Fruit fly (Drosophila melanogaster) whole organism, embryonic: Measurements from ENCODE around the gene CG43675.

Experiments
- CG10209 ChIP-seq: fragments of 200-800 bp; sonication (Bioruptor generic); optimal IDR thresholded peaks from 3 replicates; lab custom pipeline; 2017; ENCODE audit warnings: missing biosample characterization, mild to moderate bottlenecking, missing genetic modification characterization, missing genetic modification reagents
- CG12942 ChIP-seq: fragments of 200-800 bp; sonication (Bioruptor generic); optimal IDR thresholded peaks from 3 replicates; lab custom pipeline; 2016; ENCODE audit warnings: missing biosample characterization, missing genetic modification characterization
- CG14860 ChIP-seq: fragments of 200-800 bp; sonication (Bioruptor generic); IDR thresholded peaks from 3 replicates; pipeline ENCODE4 v1.3.6; 2022; ENCODE audit warnings: missing biosample characterization, missing genetic modification characterization; ENCODE audit not compliant: partially characterized antibody
- CG16779 ChIP-seq: fragments of 200-800 bp; sonication (Bioruptor generic); IDR thresholded peaks from 2 replicates; pipeline ENCODE4 v1.3.6; 2022; ENCODE audit warnings: missing biosample characterization, missing genetic modification characterization
- CG17186 ChIP-seq: fragments of 200-800 bp; sonication (Bioruptor generic); optimal IDR thresholded peaks from 3 replicates; lab custom pipeline; 2017; ENCODE audit warnings: missing biosample characterization, missing genetic modification reagents, missing genetic modification characterization
- CG17385 ChIP-seq: fragments of 200-800 bp; sonication (Bioruptor generic); optimal IDR thresholded peaks from 3 replicates; lab custom pipeline; 2018; ENCODE audit warnings: missing biosample characterization, mild to moderate bottlenecking, missing genetic modification characterization
- CG18599 ChIP-seq: fragments of 200-800 bp; sonication (Bioruptor generic); optimal IDR thresholded peaks from 3 replicates; lab custom pipeline; 2017; ENCODE audit warnings: missing biosample characterization, missing genetic modification characterization, mild to moderate bottlenecking, moderate library complexity, missing genetic modification reagents
- CG30403 ChIP-seq: fragments of 200-800 bp; sonication (Bioruptor generic); optimal IDR thresholded peaks from 3 replicates; lab custom pipeline; 2016; ENCODE audit warnings: missing biosample characterization, missing genetic modification characterization
- CG3281 ChIP-seq: fragments of 200-800 bp; sonication (Bioruptor generic); optimal IDR thresholded peaks from 3 replicates; lab custom pipeline; 2017; ENCODE audit warnings: missing biosample characterization, mild to moderate bottlenecking, missing genetic modification characterization
- CG4282 ChIP-seq: fragments of 200-800 bp; sonication (Bioruptor generic); optimal IDR thresholded peaks from 2 replicates; lab custom pipeline; 2016; ENCODE audit warnings: missing biosample characterization, missing genetic modification characterization
- CG43689 ChIP-seq: fragments of 200-800 bp; sonication (Bioruptor generic); IDR thresholded peaks from 2 replicates; pipeline ENCODE4 v1.3.6; 2022; ENCODE audit warnings: missing biosample characterization, missing genetic modification characterization
- CG5245 ChIP-seq: fragments of 200-800 bp; sonication (Bioruptor generic); optimal IDR thresholded peaks from 3 replicates; lab custom pipeline; 2016; ENCODE audit warnings: missing biosample characterization, missing genetic modification characterization
- CG5953 ChIP-seq: fragments of 200-800 bp; sonication (Bioruptor generic); IDR thresholded peaks from 2 replicates; pipeline ENCODE4 v1.3.6; 2022; ENCODE audit warnings: missing biosample characterization, missing genetic modification characterization
- CG7745 ChIP-seq: fragments of 200-800 bp; sonication (Bioruptor generic); optimal IDR thresholded peaks from 2 replicates; lab custom pipeline; 2018; ENCODE audit warnings: missing biosample characterization, mild to moderate bottlenecking, missing genetic modification characterization, moderate library complexity
- CG9609 ChIP-seq: fragments of 200-800 bp; sonication (Bioruptor generic); optimal IDR thresholded peaks from 3 replicates; lab custom pipeline; 2016; ENCODE audit warnings: missing biosample characterization, missing genetic modification characterization
- CHES-1-like ChIP-seq: fragments of 200-800 bp; sonication (Bioruptor generic); optimal IDR thresholded peaks from 2 replicates; lab custom pipeline; 2016; ENCODE audit warnings: missing biosample characterization, missing genetic modification characterization
- CoRest ChIP-seq: fragments of 200-800 bp; sonication (Bioruptor generic); optimal IDR thresholded peaks from 3 replicates; lab custom pipeline; 2018; ENCODE audit warnings: missing biosample characterization, mild to moderate bottlenecking, missing genetic modification characterization, moderate library complexity
- Dip3 ChIP-seq: fragments of 200-800 bp; sonication (Bioruptor generic); optimal IDR thresholded peaks from 3 replicates; lab custom pipeline; 2016; ENCODE audit warnings: missing biosample characterization, missing genetic modification characterization
- E2f1 ChIP-seq: fragments of 200-800 bp; sonication (Bioruptor generic); IDR thresholded peaks from 2 replicates; pipeline ENCODE4 v1.3.6; 2022; ENCODE audit warnings: missing biosample characterization, missing genetic modification characterization
- Eip74EF ChIP-seq, 2 experiments: fragments of 200-800 bp in 1 of 2; fragments of >200 bp in 1 of 2; sonication (Bioruptor generic) in 1 of 2; optimal IDR thresholded peaks; 2 replicates each; lab custom pipeline; 2017 to 2019; ENCODE audit warnings: missing biosample characterization in 2 of 2, missing genetic modification characterization in 2 of 2, mild to moderate bottlenecking in 1 of 2, moderate library complexity in 1 of 2
- Ets65A ChIP-seq: fragments of 200-800 bp; sonication (Bioruptor generic); peaks from one replicate; lab custom pipeline; 2016; ENCODE audit warnings: missing biosample characterization, missing genetic modification characterization
- GATAe ChIP-seq: fragments of 200-800 bp; sonication (Bioruptor generic); conservative IDR thresholded peaks from 2 replicates; pipeline ENCODE4 v1.3.6; 2022; ENCODE audit warnings: missing biosample characterization, missing genetic modification characterization
- HHEX ChIP-seq: fragments of 200-800 bp; sonication (Bioruptor generic); optimal IDR thresholded peaks from 3 replicates; lab custom pipeline; 2017; ENCODE audit warnings: missing biosample characterization, mild to moderate bottlenecking, missing genetic modification characterization, missing genetic modification reagents
- Lhr ChIP-seq: fragments of 200-800 bp; sonication (Bioruptor generic); optimal IDR thresholded peaks from 3 replicates; lab custom pipeline; 2017; ENCODE audit warnings: mild to moderate bottlenecking, missing biosample characterization, missing genetic modification reagents, missing genetic modification characterization
- Mes4 ChIP-seq: fragments of 200-800 bp; sonication (Bioruptor generic); optimal IDR thresholded peaks from 2 replicates; lab custom pipeline; 2016; ENCODE audit warnings: missing biosample characterization, missing genetic modification characterization
- Neu2 ChIP-seq: fragments of 200-800 bp; sonication (Bioruptor generic); optimal IDR thresholded peaks from 3 replicates; lab custom pipeline; 2016; ENCODE audit warnings: missing biosample characterization, missing genetic modification characterization, borderline replicate concordance
- Spps ChIP-seq: fragments of 200-800 bp; sonication (Bioruptor generic); optimal IDR thresholded peaks from 2 replicates; lab custom pipeline; 2018; ENCODE audit warnings: missing biosample characterization, mild to moderate bottlenecking, missing genetic modification characterization
- Trl ChIP-seq, 3 experiments: fragments of >200 bp in 2 of 3; fragments of 200-800 bp in 1 of 3; sonication (Bioruptor generic) in 1 of 3; optimal IDR thresholded peaks; 2 replicates in 1 of 3; 3 replicates in 2 of 3; lab custom pipeline; 2016 to 2017; ENCODE audit warnings: missing biosample characterization in 1 of 3, missing genetic modification characterization in 1 of 3
- al ChIP-seq: fragments of 200-800 bp; sonication (Bioruptor generic); IDR thresholded peaks from 2 replicates; pipeline ENCODE4 v1.3.6; 2022; ENCODE audit warnings: missing biosample characterization, missing genetic modification characterization
- ara ChIP-seq: fragments of 200-800 bp; sonication (Bioruptor generic); IDR thresholded peaks from 2 replicates; pipeline ENCODE4 v1.3.6; 2022; ENCODE audit warnings: missing biosample characterization, missing genetic modification characterization
- ato ChIP-seq: fragments of 200-800 bp; sonication (Bioruptor generic); IDR thresholded peaks from 2 replicates; pipeline ENCODE4 v1.3.6; 2022; ENCODE audit warnings: missing biosample characterization, missing genetic modification characterization; ENCODE audit not compliant: partially characterized antibody
- br ChIP-seq: fragments of >200 bp; optimal IDR thresholded peaks from 2 replicates; lab custom pipeline; 2017
- btn ChIP-seq: fragments of 200-800 bp; sonication (Bioruptor generic); optimal IDR thresholded peaks from 2 replicates; lab custom pipeline; 2016; ENCODE audit warnings: missing biosample characterization, missing genetic modification characterization
- cad ChIP-seq: fragments of >200 bp; optimal IDR thresholded peaks from 2 replicates; lab custom pipeline; 2017; ENCODE audit warnings: missing biosample characterization, missing genetic modification characterization
- dmrt11E ChIP-seq: fragments of 200-800 bp; sonication (Bioruptor generic); optimal IDR thresholded peaks from 3 replicates; lab custom pipeline; 2018; ENCODE audit warnings: missing biosample characterization, mild to moderate bottlenecking, missing genetic modification characterization, moderate library complexity
- dmrt99B ChIP-seq: fragments of 200-800 bp; sonication (Bioruptor generic); optimal IDR thresholded peaks from 2 replicates; lab custom pipeline; 2018; ENCODE audit warnings: missing biosample characterization, mild to moderate bottlenecking, missing genetic modification characterization, moderate library complexity
- exex ChIP-seq: fragments of 200-800 bp; sonication (Bioruptor generic); optimal IDR thresholded peaks from 4 replicates; lab custom pipeline; 2018; ENCODE audit warnings: missing biosample characterization, mild to moderate bottlenecking, missing genetic modification characterization, moderate library complexity
- fru ChIP-seq: fragments of >200 bp; optimal IDR thresholded peaks from 2 replicates; lab custom pipeline; 2017
- her ChIP-seq: fragments of 200-800 bp; sonication (Bioruptor generic); optimal IDR thresholded peaks from 2 replicates; lab custom pipeline; 2016; ENCODE audit warnings: missing biosample characterization, missing genetic modification characterization
- ind ChIP-seq: fragments of 200-800 bp; sonication (Bioruptor generic); optimal IDR thresholded peaks from 3 replicates; lab custom pipeline; 2016; ENCODE audit warnings: missing biosample characterization, missing genetic modification characterization
- knrl ChIP-seq: fragments of 200-800 bp; sonication (Bioruptor generic); IDR thresholded peaks from 3 replicates; pipeline ENCODE4 v1.3.6; 2022; ENCODE audit warnings: missing biosample characterization, missing genetic modification characterization; ENCODE audit not compliant: partially characterized antibody
- peb ChIP-seq: fragments of 200-800 bp; sonication (Bioruptor generic); IDR thresholded peaks from 2 replicates; pipeline ENCODE4 v1.3.6; 2022; ENCODE audit warnings: missing biosample characterization, missing genetic modification characterization
- phol ChIP-seq: fragments of 200-800 bp; sonication (Bioruptor generic); optimal IDR thresholded peaks from 3 replicates; lab custom pipeline; 2018; ENCODE audit warnings: missing biosample characterization, mild to moderate bottlenecking, missing genetic modification characterization, moderate library complexity
- sens-2 ChIP-seq: fragments of 200-800 bp; sonication (Bioruptor generic); IDR thresholded peaks from 2 replicates; pipeline ENCODE4 v1.3.6; 2022; ENCODE audit warnings: missing biosample characterization, missing genetic modification characterization
- sima ChIP-seq: fragments of 200-800 bp; sonication (Bioruptor generic); optimal IDR thresholded peaks from 2 replicates; lab custom pipeline; 2016; ENCODE audit warnings: missing biosample characterization, missing genetic modification characterization
- stc ChIP-seq: fragments of 200-800 bp; sonication (Bioruptor generic); IDR thresholded peaks from 2 replicates; pipeline ENCODE4 v1.3.6; 2022; ENCODE audit warnings: missing biosample characterization, missing genetic modification characterization
- unc-4 ChIP-seq: fragments of 200-800 bp; sonication (Bioruptor generic); IDR thresholded peaks from 2 replicates; pipeline ENCODE4 v1.3.6; 2022; ENCODE audit warnings: missing biosample characterization, missing genetic modification characterization; ENCODE audit not compliant: partially characterized antibody
- unpg ChIP-seq: fragments of 200-800 bp; sonication (Bioruptor generic); optimal IDR thresholded peaks from 3 replicates; lab custom pipeline; 2018; ENCODE audit warnings: missing biosample characterization, mild to moderate bottlenecking, missing genetic modification characterization, moderate library complexity
- wek ChIP-seq: fragments of 200-800 bp; sonication (Bioruptor generic); optimal IDR thresholded peaks from 3 replicates; lab custom pipeline; 2018; ENCODE audit warnings: missing biosample characterization, mild to moderate bottlenecking, missing genetic modification characterization, moderate library complexity
- zen2 ChIP-seq: fragments of 200-800 bp; sonication (Bioruptor generic); IDR thresholded peaks from 3 replicates; pipeline ENCODE4 v1.3.6; 2022; ENCODE audit warnings: missing biosample characterization, missing genetic modification characterization; ENCODE audit not compliant: partially characterized antibody
- zf30C ChIP-seq: fragments of 200-800 bp; sonication (Bioruptor generic); optimal IDR thresholded peaks from 3 replicates; lab custom pipeline; 2018; ENCODE audit warnings: missing biosample characterization, mild to moderate bottlenecking, missing genetic modification characterization

CG43675 gene

dm6 chr3R:9328812-9329211 lies 26.5 kb upstream of the CG43675 start (continued):
- TF ChIP-seq Ets65A (GFP tag; lab: Kevin White, UChicago) (peak; percentile 53), E2f1 (GFP tag; lab: Robert Waterston, UW) (peak; percentile 67), HHEX (GFP tag; lab: Kevin White, UChicago) (no peak), CG3281 (GFP tag; lab: Kevin White, UChicago) (no peak), peb (GFP tag; lab: Robert Waterston, UW) (no peak), her (no peak), sima (GFP tag; lab: Kevin White, UChicago) (no peak), GATAe (peak; percentile 38), sens-2 (GFP tag; lab: Robert Waterston, UW) (no peak), Neu2 (GFP tag; lab: Kevin White, UChicago) (no peak), CG17385 (no peak), CG9609 (GFP tag; lab: Kevin White, UChicago) (no peak), ato (GFP tag; lab: Robert Waterston, UW) (no peak), al (GFP tag; lab: Robert Waterston, UW) (no peak), cad (peak; percentile 92), zen2 (GFP tag; lab: Robert Waterston, UW) (no peak), Eip74EF (GFP tag; optimal IDR thresholded peaks at IDR 0.05; lab: Kevin White, UChicago) (peak in 1 of 2 experiments; percentile 90), CG43689 (GFP tag; lab: Robert Waterston, UW) (no peak), stc (GFP tag; lab: Robert Waterston, UW) (no peak), btn (GFP tag; lab: Kevin White, UChicago) (no peak), fru (lab: Kevin White, UChicago) (no peak), Dip3 (no peak), phol (tag; lab: Kevin White, UChicago) (peak; percentile 23), CG10209 (no peak), exex (tag; lab: Kevin White, UChicago) (no peak), CG7745 (no peak), ind (GFP tag; lab: Kevin White, UChicago) (no peak), Spps (tag; lab: Kevin White, UChicago) (no peak), Lhr (GFP tag; lab: Kevin White, UChicago) (no peak), CG4282 (no peak), Mes4 (GFP tag; lab: Kevin White, UChicago) (no peak), Trl (optimal IDR thresholded peaks at IDR 0.05; lab: Kevin White, UChicago) (no peak), Trl (GFP tag; optimal IDR thresholded peaks at IDR 0.05; lab: Kevin White, UChicago) (no peak), wek (GFP tag; lab: Kevin White, UChicago) (no peak), zf30C (no peak), ara (no peak), CG12942 (GFP tag; lab: Kevin White, UChicago) (no peak), dmrt11E (tag; lab: Kevin White, UChicago) (no peak), CG17186 (GFP tag; lab: Kevin White, UChicago) (no peak), CG18599 (GFP tag; lab: Kevin White, UChicago) (no peak), CG14860 (GFP tag; lab: Robert Waterston, UW) (no peak; the same call in 2 of the 3 replicates), knrl (peak; percentile 72; the same call in 2 of the 3 replicates), dmrt99B (tag; lab: Kevin White, UChicago) (no peak), CG30403 (no peak), CoRest (peak; percentile 34), CG5953 (GFP tag; lab: Robert Waterston, UW) (no peak), unc-4 (GFP tag; lab: Robert Waterston, UW) (no peak), CG5245 (GFP tag; lab: Kevin White, UChicago) (no peak), br (lab: Kevin White, UChicago) (no peak), CG16779 (no peak), CHES-1-like (GFP tag; lab: Kevin White, UChicago) (no peak), unpg (GFP tag; lab: Kevin White, UChicago) (no peak)
